Fruit fly (Drosophila melanogaster): ENCODE results near the gene Ets98B.

DNA sequence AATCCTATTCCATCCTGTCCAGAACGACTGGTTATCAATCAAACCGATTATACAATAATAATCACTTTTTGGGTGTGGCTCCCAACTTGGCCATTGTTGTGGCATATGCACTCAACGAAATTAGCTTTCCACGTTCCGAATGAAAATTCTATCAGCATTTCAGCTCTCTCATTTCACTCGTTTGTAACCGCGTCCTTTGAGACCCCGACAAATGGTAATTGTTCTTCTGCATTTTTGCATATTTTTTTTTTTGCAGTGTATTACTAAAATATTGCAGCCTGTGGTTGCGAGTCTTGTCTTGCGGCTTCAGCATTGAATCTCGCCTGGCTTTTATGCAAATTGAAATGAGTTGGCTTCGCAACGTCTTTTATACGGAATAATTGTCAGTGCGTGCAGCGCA lies 1.9 kb downstream of the Ets98B start:
- TF ChIP-seq CTCF (optimal IDR thresholded peaks at IDR 0.05): no peak
- no peak for TF ChIP-seq CG8478 (optimal IDR thresholded peaks at IDR 0.05)

Measured in S2 (cell line).